Worm (Caenorhabditis elegans) whole organism, young adult: ENCODE measurements around the gene ecps-1.

Source experiments
- B0336.3 ChIP-seq: fragments of 200-800 bp; sonication (Bioruptor generic); IDR thresholded peaks from 2 replicates; pipeline ENCODE4 v1.3.6; 2022; ENCODE audit warnings: missing genetic modification characterization, missing compliant biosample characterization
- C06A6.2 ChIP-seq: fragments of 200-800 bp; sonication (Bioruptor generic); conservative IDR thresholded peaks from 2 replicates; pipeline ENCODE4 v1.3.6; 2022; ENCODE audit warnings: missing genetic modification characterization, missing compliant biosample characterization
- F49E8.2 ChIP-seq: sonication (generic microtip); optimal IDR thresholded peaks from 3 replicates; lab custom pipeline; 2017; ENCODE audit warnings: missing genetic modification characterization, mild to moderate bottlenecking, missing compliant biosample characterization, antibody characterized with exemption, moderate library complexity; ENCODE audit not compliant: insufficient read depth
- F57A8.1 ChIP-seq: fragments of 200-800 bp; sonication (Bioruptor generic); optimal IDR thresholded peaks from 2 replicates; lab custom pipeline; 2018; ENCODE audit warnings: mild to moderate bottlenecking, missing genetic modification characterization, moderate library complexity, missing compliant biosample characterization
- Y79H2A.3 ChIP-seq: fragments of 200-800 bp; sonication (Bioruptor generic); conservative IDR thresholded peaks from 2 replicates; pipeline ENCODE4 v1.3.6; 2022; ENCODE audit warnings: missing genetic modification reagents, missing genetic modification characterization, missing compliant biosample characterization
- ama-1 ChIP-seq, 3 experiments: fragments of 150-350 bp in 1 of 3; sonication (generic microtip) in 2 of 3; optimal IDR thresholded peaks; 2 replicates each; lab custom pipeline; 2014 to 2018; ENCODE audit warnings: missing biosample characterization in 2 of 3, missing genetic modification characterization in 2 of 3, missing genetic modification reagents in 2 of 3
- athp-1 ChIP-seq: sonication (generic microtip); optimal IDR thresholded peaks from 2 replicates; lab custom pipeline; 2017; ENCODE audit warnings: mild to moderate bottlenecking, missing genetic modification characterization, missing compliant biosample characterization
- bed-2 ChIP-seq: fragments of 200-800 bp; sonication (Bioruptor generic); IDR thresholded peaks from 2 replicates; pipeline ENCODE4 v1.3.6; 2022; ENCODE audit warnings: missing genetic modification reagents, missing genetic modification characterization, missing compliant biosample characterization
- ccch-3 ChIP-seq: fragments of 200-800 bp; sonication (Bioruptor generic); optimal IDR thresholded peaks from 2 replicates; lab custom pipeline; 2018; ENCODE audit warnings: mild to moderate bottlenecking, missing genetic modification characterization, missing compliant biosample characterization
- cebp-1 ChIP-seq, 2 experiments: fragments of 200-800 bp in 1 of 2; sonication (Bioruptor generic) in 1 of 2; sonication (generic microtip) in 1 of 2; IDR thresholded peaks in 1 of 2; optimal IDR thresholded peaks in 1 of 2; 2 replicates each; pipeline versions ENCODE4 v1.3.6 to Lab custom; 2017 to 2022; ENCODE audit warnings: missing compliant biosample characterization in 2 of 2, missing genetic modification characterization in 2 of 2, mild to moderate bottlenecking in 1 of 2, missing genetic modification reagents in 1 of 2, moderate library complexity in 1 of 2
- cebp-2 ChIP-seq: fragments of 200-800 bp; sonication (Bioruptor generic); IDR thresholded peaks from 2 replicates; pipeline ENCODE4 v1.3.6; 2022; ENCODE audit warnings: missing genetic modification characterization, missing compliant biosample characterization
- ceh-100 ChIP-seq: fragments of 200-800 bp; sonication (Bioruptor generic); IDR thresholded peaks from 2 replicates; pipeline ENCODE4 v1.3.6; 2022; ENCODE audit warnings: missing genetic modification reagents, missing genetic modification characterization, missing compliant biosample characterization
- ceh-40 ChIP-seq: fragments of 200-800 bp; sonication (Bioruptor generic); IDR thresholded peaks from 2 replicates; pipeline ENCODE4 v1.3.6; 2022; ENCODE audit warnings: missing genetic modification characterization, missing compliant biosample characterization
- ceh-79 ChIP-seq: sonication (generic microtip); optimal IDR thresholded peaks from 2 replicates; lab custom pipeline; 2017; ENCODE audit warnings: mild to moderate bottlenecking, missing genetic modification characterization, missing compliant biosample characterization
- ceh-91 ChIP-seq: fragments of 200-800 bp; sonication (Bioruptor generic); IDR thresholded peaks from 2 replicates; pipeline ENCODE4 v1.3.6; 2022; ENCODE audit warnings: missing genetic modification reagents, missing genetic modification characterization, missing compliant biosample characterization
- chd-7 ChIP-seq: sonication (generic microtip); optimal IDR thresholded peaks from 2 replicates; lab custom pipeline; 2016; ENCODE audit warnings: mild to moderate bottlenecking, missing genetic modification characterization, moderate library complexity, missing compliant biosample characterization
- die-1 ChIP-seq: sonication (generic microtip); optimal IDR thresholded peaks from 2 replicates; lab custom pipeline; 2016; ENCODE audit warnings: missing genotype, mild to moderate bottlenecking, missing genetic modification characterization, missing compliant biosample characterization
- dpl-1 ChIP-seq: fragments of 150-350 bp; optimal IDR thresholded peaks from 2 replicates; lab custom pipeline; 2014; ENCODE audit warnings: missing biosample characterization, missing genetic modification reagents, missing genetic modification characterization
- efl-1 ChIP-seq: fragments of 150-350 bp; optimal IDR thresholded peaks from 2 replicates; lab custom pipeline; 2014; ENCODE audit warnings: missing biosample characterization, missing genetic modification reagents, missing genetic modification characterization
- egl-18 ChIP-seq: fragments of 200-800 bp; sonication (Bioruptor generic); IDR thresholded peaks from 2 replicates; pipeline ENCODE4 v1.3.6; 2022; ENCODE audit warnings: missing genetic modification reagents, missing genetic modification characterization, missing compliant biosample characterization
- egrh-3 ChIP-seq: fragments of 200-800 bp; sonication (Bioruptor generic); IDR thresholded peaks from 2 replicates; pipeline ENCODE4 v1.3.6; 2022; ENCODE audit warnings: missing genetic modification reagents, missing genetic modification characterization, missing compliant biosample characterization
- him-1 ChIP-seq: sonication (generic microtip); optimal IDR thresholded peaks from 2 replicates; lab custom pipeline; 2016; ENCODE audit warnings: missing genotype, missing genetic modification reagents, missing genetic modification characterization, missing compliant biosample characterization
- let-526 ChIP-seq: fragments of 200-800 bp; sonication (Bioruptor generic); IDR thresholded peaks from 2 replicates; pipeline ENCODE4 v1.3.6; 2022; ENCODE audit warnings: missing genetic modification reagents, missing genetic modification characterization, missing compliant biosample characterization
- lin-26 ChIP-seq: fragments of 200-800 bp; sonication (Bioruptor generic); IDR thresholded peaks from 2 replicates; pipeline ENCODE4 v1.3.6; 2022; ENCODE audit warnings: missing genetic modification reagents, missing genetic modification characterization, missing compliant biosample characterization
- lin-35 ChIP-seq, 3 experiments: fragments of 150-350 bp in 2 of 3; sonication (generic microtip) in 1 of 3; optimal IDR thresholded peaks; 2 replicates each; lab custom pipeline; 2014 to 2018; ENCODE audit warnings: missing biosample characterization in 3 of 3, missing genetic modification characterization in 3 of 3, missing genetic modification reagents in 3 of 3
- madf-3 ChIP-seq: fragments of 200-800 bp; sonication (Bioruptor generic); IDR thresholded peaks from 2 replicates; pipeline ENCODE4 v1.3.6; 2022; ENCODE audit warnings: missing genetic modification reagents, missing genetic modification characterization, missing compliant biosample characterization
- nfya-2 ChIP-seq: fragments of 200-800 bp; sonication (Bioruptor generic); IDR thresholded peaks from 2 replicates; pipeline ENCODE4 v1.3.6; 2022; ENCODE audit warnings: missing genetic modification reagents, missing genetic modification characterization, missing compliant biosample characterization
- nfyb-1 ChIP-seq: fragments of 200-800 bp; sonication (Bioruptor generic); IDR thresholded peaks from 2 replicates; pipeline ENCODE4 v1.3.6; 2022; ENCODE audit warnings: missing genetic modification reagents, missing genetic modification characterization, missing compliant biosample characterization
- nhr-120 ChIP-seq: fragments of 200-800 bp; sonication (Bioruptor generic); IDR thresholded peaks from 2 replicates; pipeline ENCODE4 v1.3.6; 2022; ENCODE audit warnings: missing genetic modification characterization, missing compliant biosample characterization
- nhr-80 ChIP-seq: sonication (generic microtip); optimal IDR thresholded peaks from 2 replicates; lab custom pipeline; 2016; ENCODE audit warnings: missing genetic modification characterization, missing compliant biosample characterization
- pbrm-1 ChIP-seq: fragments of 200-800 bp; sonication (Bioruptor generic); IDR thresholded peaks from 2 replicates; pipeline ENCODE4 v1.3.6; 2022; ENCODE audit warnings: missing genetic modification reagents, missing genetic modification characterization, missing compliant biosample characterization
- rcor-1 ChIP-seq: fragments of 200-800 bp; sonication (Bioruptor generic); IDR thresholded peaks from 2 replicates; pipeline ENCODE4 v1.3.6; 2022; ENCODE audit warnings: missing genetic modification reagents, missing genetic modification characterization, missing compliant biosample characterization
- rpc-1 ChIP-seq, 2 experiments: fragments of 150-350 bp in 1 of 2; sonication (generic microtip) in 1 of 2; optimal IDR thresholded peaks; 2 replicates each; lab custom pipeline; 2014 to 2018; ENCODE audit warnings: missing biosample characterization in 1 of 2, missing genetic modification characterization in 1 of 2, missing genetic modification reagents in 1 of 2, missing genotype in 1 of 2
- snpc-1.1 ChIP-seq: sonication (generic microtip); optimal IDR thresholded peaks from 2 replicates; lab custom pipeline; 2017; ENCODE audit warnings: missing genetic modification characterization, mild to moderate bottlenecking, missing compliant biosample characterization, antibody characterized with exemption, moderate library complexity, missing genotype, missing genetic modification reagents; ENCODE audit not compliant: insufficient read depth
- snpc-4 ChIP-seq, 5 experiments: fragments of 150-350 bp in 1 of 5; sonication (generic microtip) in 4 of 5; optimal IDR thresholded peaks; 2 replicates each; lab custom pipeline; 2014 to 2018; ENCODE audit warnings: missing genetic modification characterization in 5 of 5, missing biosample characterization in 3 of 5, antibody characterized with exemption in 2 of 5, mild to moderate bottlenecking in 2 of 5, missing compliant biosample characterization in 2 of 5, missing genotype in 2 of 5, moderate library complexity in 2 of 5, missing genetic modification reagents in 1 of 5
- somi-1 ChIP-seq: fragments of 200-800 bp; sonication (Bioruptor generic); optimal IDR thresholded peaks from 2 replicates; lab custom pipeline; 2018; ENCODE audit warnings: mild to moderate bottlenecking, missing genetic modification characterization, missing compliant biosample characterization
- tbp1 ChIP-seq: fragments of 200-800 bp; sonication (Bioruptor generic); optimal IDR thresholded peaks from 2 replicates; lab custom pipeline; 2018; ENCODE audit warnings: mild to moderate bottlenecking, missing genetic modification characterization, missing compliant biosample characterization
- tlf-1 ChIP-seq: fragments of 200-800 bp; sonication (Bioruptor generic); optimal IDR thresholded peaks from 2 replicates; lab custom pipeline; 2018; ENCODE audit warnings: mild to moderate bottlenecking, missing genetic modification characterization, missing compliant biosample characterization
- unc-130 ChIP-seq: sonication (generic microtip); optimal IDR thresholded peaks from 2 replicates; lab custom pipeline; 2016; ENCODE audit warnings: missing genetic modification reagents, missing genetic modification characterization, missing compliant biosample characterization
- zfh-2 ChIP-seq: fragments of 200-800 bp; sonication (Bioruptor generic); conservative IDR thresholded peaks from 2 replicates; pipeline ENCODE4 v1.3.6; 2022; ENCODE audit warnings: missing genetic modification reagents, missing genetic modification characterization, missing compliant biosample characterization
- zim-3 ChIP-seq: sonication (generic microtip); optimal IDR thresholded peaks from 2 replicates; lab custom pipeline; 2017; ENCODE audit warnings: mild to moderate bottlenecking, missing genetic modification characterization, moderate library complexity, missing compliant biosample characterization
- ztf-26 ChIP-seq: sonication (generic microtip); optimal IDR thresholded peaks from 2 replicates; lab custom pipeline; 2017; ENCODE audit warnings: missing genetic modification characterization, missing compliant biosample characterization

ecps-1 gene

ce11 chrIII:10506699-10507248, 46.4 kb upstream of the ecps-1 start, which contains the start of the genes sip-1 and sly-1 (continued):
- TF ChIP-seq ccch-3 (GFP tag; lab: Kevin White, UChicago) (no peak), nhr-120 (GFP tag; lab: Robert Waterston, UW) (no peak), nhr-80 (tag; lab: Kevin White, UChicago) (peak; percentile 19), tlf-1 (peak; percentile 12), B0336.3 (no peak), zfh-2 (no peak), athp-1 (tag; lab: Kevin White, UChicago) (no peak), cebp-1 (GFP tag; IDR thresholded peaks at IDR 0.05; lab: Robert Waterston, UW) (no peak), cebp-1 (tag; optimal IDR thresholded peaks at IDR 0.05; lab: Kevin White, UChicago) (peak; percentile 25), nfyb-1 (GFP tag; lab: Robert Waterston, UW) (no peak), him-1 (tag; lab: Kevin White, UChicago) (no peak), unc-130 (GFP tag; lab: Kevin White, UChicago) (no peak), nfya-2 (GFP tag; lab: Robert Waterston, UW) (no peak), snpc-1.1 (peak; percentile 25), bed-2 (GFP tag; lab: Robert Waterston, UW) (no peak)

DNA sequence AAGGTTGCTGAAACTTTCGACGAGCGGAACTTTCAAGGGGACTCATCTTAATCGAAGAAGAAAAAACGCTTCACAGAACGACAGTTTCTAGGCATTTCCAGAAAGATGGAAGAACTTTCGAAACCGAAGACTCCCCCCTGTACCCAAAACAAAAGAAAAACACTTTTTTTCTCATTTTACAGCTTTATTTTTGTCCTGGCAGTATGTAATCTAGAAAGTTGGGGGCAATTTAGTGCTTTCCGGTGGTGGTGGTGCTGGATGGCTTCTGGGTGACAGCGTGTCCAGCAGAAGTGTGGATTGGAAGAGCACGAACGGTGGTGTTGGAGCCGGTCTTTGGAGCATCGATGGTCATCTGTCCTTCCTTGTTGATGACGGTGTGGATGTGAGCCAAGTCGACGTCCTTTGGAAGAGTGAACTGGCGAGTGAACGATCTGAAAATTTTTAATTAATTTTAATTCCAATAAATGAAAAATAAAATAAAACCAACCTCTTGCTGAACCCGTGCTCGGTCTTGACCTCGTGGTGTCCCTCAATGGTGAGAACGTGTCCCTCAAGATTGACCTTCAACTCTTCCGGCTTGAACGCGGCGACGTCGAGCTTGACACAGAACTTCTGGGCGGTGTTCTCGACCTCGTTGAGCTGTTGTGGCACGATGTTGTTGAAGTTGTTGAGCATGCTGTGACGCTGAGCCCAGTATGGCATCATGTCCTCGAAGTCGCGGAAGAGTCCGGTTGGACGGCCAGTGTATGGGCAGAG, 45.8 kb upstream of the ecps-1 start:
- peak; percentile 92 for TF ChIP-seq F49E8.2 (tag; lab: Kevin White, UChicago)
- TF ChIP-seq madf-3 (GFP tag; lab: Robert Waterston, UW): peak; percentile 41; the same call in 1 of the 2 replicates
- TF ChIP-seq let-526: no peak
- TF ChIP-seq ama-1 (optimal IDR thresholded peaks at IDR 0.05; lab: Kevin White, UChicago): peak; percentile 55
- TF ChIP-seq ama-1 (GFP tag; optimal IDR thresholded peaks at IDR 0.05; lab: Kevin White, UChicago): peak in 1 of 2 experiments; percentile 91
- TF ChIP-seq rcor-1 (GFP tag; lab: Robert Waterston, UW): peak; percentile 69
- TF ChIP-seq F57A8.1 (GFP tag; lab: Kevin White, UChicago): no peak
- TF ChIP-seq chd-7 (tag; lab: Kevin White, UChicago): no peak
- TF ChIP-seq rpc-1 (optimal IDR thresholded peaks at IDR 0.05; lab: Kevin White, UChicago): peak; percentile 12
- TF ChIP-seq rpc-1 (tag; optimal IDR thresholded peaks at IDR 0.05; lab: Kevin White, UChicago): no peak
- peak; percentile 51 for TF ChIP-seq snpc-4 (GFP tag; optimal IDR thresholded peaks at IDR 0.05; lab: Kevin White, UChicago)
- peak in 3 of 4 experiments; percentile 9 to 78 (median 29) for TF ChIP-seq snpc-4 (tag; optimal IDR thresholded peaks at IDR 0.05; lab: Kevin White, UChicago)
- peak; percentile 96 for TF ChIP-seq lin-26
- TF ChIP-seq die-1 (tag; lab: Kevin White, UChicago): peak; percentile 22
- no peak; the same call in 1 of the 2 replicates for TF ChIP-seq egrh-3 (GFP tag; lab: Robert Waterston, UW)
- peak; percentile 97 for TF ChIP-seq B0336.3
- TF ChIP-seq ceh-40: peak; percentile 47; the same call in 1 of the 2 replicates
- no peak for TF ChIP-seq somi-1 (GFP tag; lab: Kevin White, UChicago)
- TF ChIP-seq efl-1: peak; percentile 20
- TF ChIP-seq him-1 (tag; lab: Kevin White, UChicago): no peak
- peak; percentile 9 for TF ChIP-seq dpl-1 (GFP tag; lab: Kevin White, UChicago)
- no peak for TF ChIP-seq bed-2 (GFP tag; lab: Robert Waterston, UW)
- no peak for TF ChIP-seq lin-35 (GFP tag; optimal IDR thresholded peaks at IDR 0.05; lab: Kevin White, UChicago)
- TF ChIP-seq ceh-100 (GFP tag; lab: Robert Waterston, UW): peak; percentile 40; the same call in 1 of the 2 replicates
- no peak for TF ChIP-seq zim-3 (tag; lab: Kevin White, UChicago)
- peak; percentile 51 for TF ChIP-seq unc-130 (GFP tag; lab: Kevin White, UChicago)
- TF ChIP-seq egl-18 (GFP tag; lab: Robert Waterston, UW): no peak
- TF ChIP-seq athp-1 (tag; lab: Kevin White, UChicago): peak; percentile 58
- peak; percentile 62 for TF ChIP-seq tbp1
- no peak for TF ChIP-seq ztf-26 (tag; lab: Kevin White, UChicago)
- TF ChIP-seq ceh-91 (GFP tag; lab: Robert Waterston, UW): peak; percentile 50; the same call in 1 of the 2 replicates
- TF ChIP-seq cebp-2 (GFP tag; lab: Robert Waterston, UW): no peak
- TF ChIP-seq C06A6.2 (GFP tag; lab: Robert Waterston, UW): no peak
- TF ChIP-seq pbrm-1: peak; percentile 59
- TF ChIP-seq ceh-79 (tag; lab: Kevin White, UChicago): no peak
- TF ChIP-seq Y79H2A.3 (GFP tag; lab: Robert Waterston, UW): peak; percentile 90
- TF ChIP-seq nfyb-1 (GFP tag; lab: Robert Waterston, UW): no peak
